Worm (Caenorhabditis elegans) whole organism, L3 larva: Measurements from ENCODE around the gene magu-1.

Source experiments
- R02D3.7 ChIP-seq: fragments of 150-350 bp; optimal IDR thresholded peaks from 2 replicates; lab custom pipeline; 2014; ENCODE audit warnings: missing biosample characterization, missing genetic modification characterization
- ZK546.5 ChIP-seq: sonication (generic microtip); optimal IDR thresholded peaks from 2 replicates; lab custom pipeline; 2017; ENCODE audit warnings: missing biosample characterization, missing genetic modification characterization
- aly-2 ChIP-seq: fragments of 150-350 bp; optimal IDR thresholded peaks from 2 replicates; lab custom pipeline; 2014; ENCODE audit warnings: missing biosample characterization, missing genetic modification characterization
- ama-1 ChIP-seq: fragments of 150-350 bp; optimal IDR thresholded peaks from 2 replicates; lab custom pipeline; 2018
- ceh-82 ChIP-seq: fragments of 150-350 bp; optimal IDR thresholded peaks from 2 replicates; lab custom pipeline; 2014; ENCODE audit warnings: missing biosample characterization, missing genetic modification characterization
- daf-12 ChIP-seq: fragments of 150-350 bp; optimal IDR thresholded peaks from 2 replicates; lab custom pipeline; 2014; ENCODE audit warnings: missing biosample characterization, missing genetic modification reagents, missing genetic modification characterization
- egl-27 ChIP-seq: sonication (generic microtip); optimal IDR thresholded peaks from 4 replicates; lab custom pipeline; 2017; ENCODE audit warnings: missing biosample characterization, missing genetic modification reagents, missing genetic modification characterization
- egl-5 ChIP-seq: fragments of 150-350 bp; optimal IDR thresholded peaks from 2 replicates; lab custom pipeline; 2017; ENCODE audit warnings: missing biosample characterization, missing genetic modification reagents, missing genetic modification characterization, inconsistent platforms
- elt-1 ChIP-seq: fragments of 150-350 bp; optimal IDR thresholded peaks from 2 replicates; lab custom pipeline; 2014; ENCODE audit warnings: missing biosample characterization, missing genetic modification characterization
- elt-2 ChIP-seq: sonication (generic microtip); optimal IDR thresholded peaks from 2 replicates; lab custom pipeline; 2016; ENCODE audit warnings: missing genetic modification reagents, mild to moderate bottlenecking, missing genetic modification characterization, missing compliant biosample characterization
- elt-3 ChIP-seq, 3 experiments: fragments of 150-350 bp in 1 of 3; sonication (generic microtip) in 2 of 3; optimal IDR thresholded peaks; 2 replicates in 2 of 3; 4 replicates in 1 of 3; lab custom pipeline; 2014 to 2017; ENCODE audit warnings: missing biosample characterization in 3 of 3, missing genetic modification characterization in 3 of 3
- fkh-10 ChIP-seq: sonication (generic microtip); optimal IDR thresholded peaks from 2 replicates; lab custom pipeline; 2017; ENCODE audit warnings: missing biosample characterization, missing genetic modification reagents, missing genetic modification characterization
- fkh-2 ChIP-seq: fragments of 150-350 bp; optimal IDR thresholded peaks from 2 replicates; lab custom pipeline; 2014; ENCODE audit warnings: missing biosample characterization, missing genetic modification reagents, missing genetic modification characterization
- hmg-11 ChIP-seq: sonication (generic microtip); optimal IDR thresholded peaks from 2 replicates; lab custom pipeline; 2016; ENCODE audit warnings: missing genetic modification characterization, missing compliant biosample characterization
- jun-1 ChIP-seq: fragments of 150-350 bp; optimal IDR thresholded peaks from 2 replicates; lab custom pipeline; 2014; ENCODE audit warnings: missing biosample characterization, missing genetic modification reagents, missing genetic modification characterization
- lin-39 ChIP-seq: fragments of 150-350 bp; optimal IDR thresholded peaks from 2 replicates; lab custom pipeline; 2018; ENCODE audit warnings: missing biosample characterization, missing genetic modification reagents, missing genetic modification characterization
- lsy-12 ChIP-seq: sonication (generic microtip); optimal IDR thresholded peaks from 2 replicates; lab custom pipeline; 2016; ENCODE audit warnings: mild to moderate bottlenecking, missing genetic modification characterization, missing compliant biosample characterization
- mdl-1 ChIP-seq: fragments of 150-350 bp; optimal IDR thresholded peaks from 2 replicates; lab custom pipeline; 2014; ENCODE audit warnings: missing biosample characterization, missing genetic modification characterization
- mml-1 ChIP-seq: fragments of 150-350 bp; sonication (generic microtip); optimal IDR thresholded peaks from 3 replicates; lab custom pipeline; 2014; ENCODE audit warnings: missing biosample characterization, missing genetic modification characterization
- nfya-1 ChIP-seq: sonication (generic microtip); optimal IDR thresholded peaks from 2 replicates; lab custom pipeline; 2017; ENCODE audit warnings: missing genetic modification characterization, mild to moderate bottlenecking, missing compliant biosample characterization, antibody characterized with exemption, moderate library complexity; ENCODE audit not compliant: insufficient read depth
- nhr-11 ChIP-seq: fragments of 150-350 bp; optimal IDR thresholded peaks from 2 replicates; lab custom pipeline; 2014; ENCODE audit warnings: missing biosample characterization, missing genetic modification characterization
- nhr-12 ChIP-seq: fragments of 150-350 bp; optimal IDR thresholded peaks from 2 replicates; lab custom pipeline; 2014; ENCODE audit warnings: missing biosample characterization, missing genetic modification characterization
- nhr-23 ChIP-seq: fragments of 150-350 bp; optimal IDR thresholded peaks from 2 replicates; lab custom pipeline; 2014; ENCODE audit warnings: missing biosample characterization, missing genetic modification reagents, missing genetic modification characterization
- nhr-237 ChIP-seq: fragments of 150-350 bp; optimal IDR thresholded peaks from 2 replicates; lab custom pipeline; 2014; ENCODE audit warnings: missing biosample characterization, missing genetic modification characterization
- nhr-25 ChIP-seq: sonication (generic microtip); optimal IDR thresholded peaks from 2 replicates; lab custom pipeline; 2017; ENCODE audit warnings: missing biosample characterization, missing genetic modification characterization
- nhr-28 ChIP-seq: fragments of 150-350 bp; optimal IDR thresholded peaks from 2 replicates; lab custom pipeline; 2014; ENCODE audit warnings: missing biosample characterization, missing genetic modification characterization
- nhr-67 ChIP-seq: fragments of 150-350 bp; optimal IDR thresholded peaks from 2 replicates; lab custom pipeline; 2014; ENCODE audit warnings: missing biosample characterization, missing genetic modification characterization
- pha-4 ChIP-seq: fragments of 150-350 bp; optimal IDR thresholded peaks from 2 replicates; lab custom pipeline; 2014; ENCODE audit warnings: missing biosample characterization, missing genetic modification reagents, missing genetic modification characterization
- sea-2 ChIP-seq: fragments of 150-350 bp; sonication (generic microtip); optimal IDR thresholded peaks from 4 replicates; lab custom pipeline; 2014; ENCODE audit warnings: missing biosample characterization, missing genetic modification reagents, missing genetic modification characterization
- skn-1 ChIP-seq: fragments of 150-350 bp; optimal IDR thresholded peaks from 2 replicates; lab custom pipeline; 2014; ENCODE audit warnings: missing biosample characterization, missing genetic modification characterization
- snpc-4 ChIP-seq: fragments of 150-350 bp; optimal IDR thresholded peaks from 2 replicates; lab custom pipeline; 2014; ENCODE audit warnings: missing biosample characterization, missing genetic modification characterization
- tbx-2 ChIP-seq: sonication (generic microtip); optimal IDR thresholded peaks from 2 replicates; lab custom pipeline; 2016; ENCODE audit warnings: mild to moderate bottlenecking, missing genetic modification characterization, missing compliant biosample characterization
- zag-1 ChIP-seq: fragments of 150-350 bp; optimal IDR thresholded peaks from 2 replicates; lab custom pipeline; 2014; ENCODE audit warnings: missing biosample characterization, missing genetic modification characterization
- ztf-11 ChIP-seq: fragments of 150-350 bp; optimal IDR thresholded peaks from 2 replicates; lab custom pipeline; 2014; ENCODE audit warnings: missing biosample characterization, missing genetic modification characterization

The magu-1 gene

ce11 chrIII:483556-483955, 12.1 kb upstream of the magu-1 start, which contains the start of gene F10C5.3:
TSS of gene F10C5.3 (plus strand) at chrIII:483868.
- TF ChIP-seq nhr-23 (tag; lab: Kevin White, UChicago) (no peak), sea-2 (GFP tag; lab: Kevin White, UChicago) (no peak), nfya-1 (tag; lab: Kevin White, UChicago) (no peak), nhr-11 (peak; percentile 8)

- TF ChIP-seq mml-1 (tag; lab: Kevin White, UChicago) (no peak), ZK546.5 (tag; lab: Kevin White, UChicago) (no peak), ceh-82 (tag; lab: Kevin White, UChicago) (no peak), jun-1 (tag; lab: Kevin White, UChicago) (no peak), egl-27 (tag; lab: Kevin White, UChicago) (no peak), fkh-2 (tag; lab: Kevin White, UChicago) (no peak), nhr-67 (tag; lab: Kevin White, UChicago) (no peak), aly-2 (tag; lab: Kevin White, UChicago) (no peak), lin-39 (no peak), fkh-10 (peak; percentile 9), daf-12 (tag; lab: Kevin White, UChicago) (no peak), pha-4 (tag; lab: Kevin White, UChicago) (no peak), nhr-11 (peak; percentile 32), elt-2 (no peak), nhr-25 (tag; lab: Kevin White, UChicago) (no peak), ztf-11 (no peak)
- TF ChIP-seq, all 47 proteins: peak for 2
Measured at ce11 chrIII:482739-483138, 11.2 kb upstream of the magu-1 start.

ce11 chrIII:481259-481658, 9.8 kb upstream of the magu-1 start:
- TF ChIP-seq ceh-82 (tag; lab: Kevin White, UChicago) (no peak), ZK546.5 (tag; lab: Kevin White, UChicago) (no peak), tbx-2 (tag; lab: Kevin White, UChicago) (no peak), ama-1 (lab: Kevin White, UChicago) (no peak), lsy-12 (no peak), daf-12 (tag; lab: Kevin White, UChicago) (no peak), snpc-4 (tag; lab: Kevin White, UChicago) (no peak), aly-2 (tag; lab: Kevin White, UChicago) (no peak), pha-4 (tag; lab: Kevin White, UChicago) (no peak), nhr-23 (tag; lab: Kevin White, UChicago) (no peak), hmg-11 (tag; lab: Kevin White, UChicago) (no peak), nhr-25 (tag; lab: Kevin White, UChicago) (no peak), egl-5 (tag; lab: Kevin White, UChicago) (no peak), R02D3.7 (no peak), nhr-12 (tag; lab: Kevin White, UChicago) (no peak)
- TF ChIP-seq, all 47 proteins: peak for 0

- TF ChIP-seq elt-3 (tag; optimal IDR thresholded peaks at IDR 0.05; lab: Kevin White, UChicago), result no peak
- no peak for TF ChIP-seq nhr-67 (tag; lab: Kevin White, UChicago)
- TF ChIP-seq egl-5 (tag; lab: Kevin White, UChicago), result no peak
- no peak for TF ChIP-seq mml-1 (tag; lab: Kevin White, UChicago)
Measured at ce11 chrIII:475154-475553, 3.7 kb upstream of the magu-1 start, which contains the start of gene mat-3. TSS of gene mat-3 (plus strand) at chrIII:475454.

ce11 chrIII:463711-464110, 7.8 kb downstream of the magu-1 start, which contains the start of gene Y55B1BR.6:
TSS of gene Y55B1BR.6 (minus strand) at chrIII:463811.
- TF ChIP-seq fkh-2 (tag; lab: Kevin White, UChicago), result no peak
- TF ChIP-seq nhr-237 (tag; lab: Kevin White, UChicago), result no peak
- TF ChIP-seq lin-39, result no peak
- TF ChIP-seq mdl-1 (tag; lab: Kevin White, UChicago), result no peak
- no peak for TF ChIP-seq nhr-25 (tag; lab: Kevin White, UChicago)
- no peak for TF ChIP-seq aly-2 (tag; lab: Kevin White, UChicago)
- TF ChIP-seq pha-4 (tag; lab: Kevin White, UChicago), result no peak
- no peak for TF ChIP-seq hmg-11 (tag; lab: Kevin White, UChicago)
- no peak for TF ChIP-seq ztf-11
- no peak for TF ChIP-seq jun-1 (tag; lab: Kevin White, UChicago)
- TF ChIP-seq nhr-28, result no peak
- TF ChIP-seq elt-1 (tag; lab: Kevin White, UChicago), result no peak
- TF ChIP-seq daf-12 (tag; lab: Kevin White, UChicago), result no peak
- no peak for TF ChIP-seq ceh-82 (tag; lab: Kevin White, UChicago)
- no peak for TF ChIP-seq mml-1 (tag; lab: Kevin White, UChicago)
- no peak for TF ChIP-seq zag-1 (tag; lab: Kevin White, UChicago)
- TF ChIP-seq R02D3.7, result no peak
- no peak for TF ChIP-seq skn-1 (tag; lab: Kevin White, UChicago)
